Worm (Caenorhabditis elegans) whole organism, young adult: Measurements from ENCODE around the gene F46B3.8.
A peak's percentile ranks its signal among the peaks of the same experiment; 100 is the strongest.

Source experiments
- F23B12.7 ChIP-seq: sonication (generic microtip); optimal IDR thresholded peaks from 2 replicates; lab custom pipeline; 2017; ENCODE audit warnings: missing genetic modification characterization, mild to moderate bottlenecking, missing compliant biosample characterization, antibody characterized with exemption, moderate library complexity; ENCODE audit not compliant: insufficient read depth
- F37B4.10 ChIP-seq: fragments of 200-800 bp; sonication (Bioruptor generic); IDR thresholded peaks from 2 replicates; pipeline ENCODE4 v1.3.6; 2022; ENCODE audit warnings: missing genetic modification characterization, missing compliant biosample characterization
- K11D2.4 ChIP-seq: fragments of 200-800 bp; sonication (Bioruptor generic); IDR thresholded peaks from 2 replicates; pipeline ENCODE4 v1.3.6; 2022; ENCODE audit warnings: missing genetic modification reagents, missing genetic modification characterization, missing compliant biosample characterization
- Y67H2A.10 ChIP-seq: fragments of 200-800 bp; sonication (Bioruptor generic); conservative IDR thresholded peaks from 2 replicates; pipeline ENCODE4 v1.3.6; 2022; ENCODE audit warnings: missing genetic modification reagents, missing genetic modification characterization, missing compliant biosample characterization
- bed-1 ChIP-seq: fragments of 200-800 bp; sonication (Bioruptor generic); IDR thresholded peaks from 2 replicates; pipeline ENCODE4 v1.3.6; 2022; ENCODE audit warnings: missing genetic modification reagents, missing genetic modification characterization, missing compliant biosample characterization
- ccch-3 ChIP-seq: fragments of 200-800 bp; sonication (Bioruptor generic); optimal IDR thresholded peaks from 2 replicates; lab custom pipeline; 2018; ENCODE audit warnings: mild to moderate bottlenecking, missing genetic modification characterization, missing compliant biosample characterization
- cebp-1 ChIP-seq, 2 experiments: fragments of 200-800 bp in 1 of 2; sonication (Bioruptor generic) in 1 of 2; sonication (generic microtip) in 1 of 2; IDR thresholded peaks in 1 of 2; optimal IDR thresholded peaks in 1 of 2; 2 replicates each; pipeline versions ENCODE4 v1.3.6 to Lab custom; 2017 to 2022; ENCODE audit warnings: missing compliant biosample characterization in 2 of 2, missing genetic modification characterization in 2 of 2, mild to moderate bottlenecking in 1 of 2, missing genetic modification reagents in 1 of 2, moderate library complexity in 1 of 2
- cebp-2 ChIP-seq: fragments of 200-800 bp; sonication (Bioruptor generic); IDR thresholded peaks from 2 replicates; pipeline ENCODE4 v1.3.6; 2022; ENCODE audit warnings: missing genetic modification characterization, missing compliant biosample characterization
- ceh-91 ChIP-seq: fragments of 200-800 bp; sonication (Bioruptor generic); IDR thresholded peaks from 2 replicates; pipeline ENCODE4 v1.3.6; 2022; ENCODE audit warnings: missing genetic modification reagents, missing genetic modification characterization, missing compliant biosample characterization
- die-1 ChIP-seq: sonication (generic microtip); optimal IDR thresholded peaks from 2 replicates; lab custom pipeline; 2016; ENCODE audit warnings: missing genotype, mild to moderate bottlenecking, missing genetic modification characterization, missing compliant biosample characterization
- dpff-1 ChIP-seq: sonication (generic microtip); optimal IDR thresholded peaks from 2 replicates; lab custom pipeline; 2017; ENCODE audit warnings: mild to moderate bottlenecking, missing genetic modification characterization, missing compliant biosample characterization
- efl-1 ChIP-seq: fragments of 150-350 bp; optimal IDR thresholded peaks from 2 replicates; lab custom pipeline; 2014; ENCODE audit warnings: missing biosample characterization, missing genetic modification reagents, missing genetic modification characterization
- egl-18 ChIP-seq: fragments of 200-800 bp; sonication (Bioruptor generic); IDR thresholded peaks from 2 replicates; pipeline ENCODE4 v1.3.6; 2022; ENCODE audit warnings: missing genetic modification reagents, missing genetic modification characterization, missing compliant biosample characterization
- ekl-4 ChIP-seq: fragments of 200-800 bp; sonication (Bioruptor generic); IDR thresholded peaks from 2 replicates; pipeline ENCODE4 v1.3.6; 2022; ENCODE audit warnings: missing genetic modification reagents, missing genetic modification characterization, missing compliant biosample characterization
- ets-4 ChIP-seq: fragments of 200-800 bp; sonication (Bioruptor generic); optimal IDR thresholded peaks from 2 replicates; lab custom pipeline; 2018; ENCODE audit warnings: mild to moderate bottlenecking, missing genetic modification characterization, missing compliant biosample characterization
- hmg-20 ChIP-seq: fragments of 200-800 bp; sonication (Bioruptor generic); IDR thresholded peaks from 2 replicates; pipeline ENCODE4 v1.3.6; 2022; ENCODE audit warnings: missing genetic modification reagents, missing genetic modification characterization, missing compliant biosample characterization
- lin-26 ChIP-seq: fragments of 200-800 bp; sonication (Bioruptor generic); IDR thresholded peaks from 2 replicates; pipeline ENCODE4 v1.3.6; 2022; ENCODE audit warnings: missing genetic modification reagents, missing genetic modification characterization, missing compliant biosample characterization
- lsl-1 ChIP-seq: fragments of 200-800 bp; sonication (Bioruptor generic); optimal IDR thresholded peaks from 2 replicates; lab custom pipeline; 2018; ENCODE audit warnings: mild to moderate bottlenecking, missing genetic modification characterization, moderate library complexity, missing compliant biosample characterization
- madf-3 ChIP-seq: fragments of 200-800 bp; sonication (Bioruptor generic); IDR thresholded peaks from 2 replicates; pipeline ENCODE4 v1.3.6; 2022; ENCODE audit warnings: missing genetic modification reagents, missing genetic modification characterization, missing compliant biosample characterization
- madf-8 ChIP-seq: fragments of 200-800 bp; sonication (Bioruptor generic); conservative IDR thresholded peaks from 2 replicates; pipeline ENCODE4 v1.3.6; 2022; ENCODE audit warnings: missing genetic modification reagents, missing genetic modification characterization, missing compliant biosample characterization
- mel-28 ChIP-seq: sonication (generic microtip); optimal IDR thresholded peaks from 2 replicates; lab custom pipeline; 2016; ENCODE audit warnings: borderline replicate concordance, mild to moderate bottlenecking, missing genetic modification characterization, missing compliant biosample characterization
- mxl-1 ChIP-seq: sonication (generic microtip); optimal IDR thresholded peaks from 2 replicates; lab custom pipeline; 2016; ENCODE audit warnings: missing genetic modification characterization, missing compliant biosample characterization
- nfya-2 ChIP-seq: fragments of 200-800 bp; sonication (Bioruptor generic); IDR thresholded peaks from 2 replicates; pipeline ENCODE4 v1.3.6; 2022; ENCODE audit warnings: missing genetic modification reagents, missing genetic modification characterization, missing compliant biosample characterization
- nhr-27 ChIP-seq: fragments of 200-800 bp; sonication (Bioruptor generic); optimal IDR thresholded peaks from 2 replicates; lab custom pipeline; 2018; ENCODE audit warnings: mild to moderate bottlenecking, missing genetic modification characterization, moderate library complexity, missing compliant biosample characterization
- nhr-90 ChIP-seq: sonication (generic microtip); optimal IDR thresholded peaks from 2 replicates; lab custom pipeline; 2016; ENCODE audit warnings: missing genotype, mild to moderate bottlenecking, missing genetic modification characterization, missing compliant biosample characterization
- rpc-1 ChIP-seq, 2 experiments: fragments of 150-350 bp in 1 of 2; sonication (generic microtip) in 1 of 2; optimal IDR thresholded peaks; 2 replicates each; lab custom pipeline; 2014 to 2018; ENCODE audit warnings: missing biosample characterization in 1 of 2, missing genetic modification characterization in 1 of 2, missing genetic modification reagents in 1 of 2, missing genotype in 1 of 2
- tbp1 ChIP-seq: fragments of 200-800 bp; sonication (Bioruptor generic); optimal IDR thresholded peaks from 2 replicates; lab custom pipeline; 2018; ENCODE audit warnings: mild to moderate bottlenecking, missing genetic modification characterization, missing compliant biosample characterization
- unc-62 ChIP-seq: fragments of 150-350 bp; optimal IDR thresholded peaks from 2 replicates; lab custom pipeline; 2014; ENCODE audit warnings: missing biosample characterization, missing genetic modification reagents, missing genetic modification characterization
- xnd-1 ChIP-seq: sonication (generic microtip); optimal IDR thresholded peaks from 2 replicates; lab custom pipeline; 2016; ENCODE audit warnings: missing genotype, missing genetic modification reagents, missing genetic modification characterization, missing compliant biosample characterization
- ztf-22 ChIP-seq: fragments of 200-800 bp; sonication (Bioruptor generic); optimal IDR thresholded peaks from 2 replicates; lab custom pipeline; 2018; ENCODE audit warnings: mild to moderate bottlenecking, missing genetic modification characterization, moderate library complexity, missing compliant biosample characterization

The F46B3.8 gene

DNA sequence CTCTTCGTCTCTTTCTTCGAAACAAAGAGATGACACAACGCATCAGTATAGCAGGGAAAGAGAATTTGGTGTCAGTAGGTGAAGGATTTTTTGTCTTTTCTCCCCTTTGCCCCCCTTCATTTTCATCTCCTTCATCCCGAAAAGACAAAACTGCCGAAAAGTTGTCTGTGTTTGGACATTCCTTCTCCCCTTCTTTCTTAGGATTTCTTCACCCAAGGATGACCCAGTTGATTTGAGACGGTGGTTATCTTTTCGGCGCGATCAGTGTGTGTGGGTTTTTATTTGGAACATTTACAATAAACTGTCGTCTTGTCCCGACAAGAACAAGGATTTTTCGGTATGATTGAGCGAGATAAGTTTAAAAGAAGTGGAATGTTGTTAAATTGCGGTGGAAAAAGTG, 39.5 kb upstream of the F46B3.8 start:
- TF ChIP-seq nhr-27 (tag; lab: Kevin White, UChicago) (no peak), hmg-20 (no peak), cebp-2 (GFP tag; lab: Robert Waterston, UW) (no peak), ets-4 (no peak)

DNA sequence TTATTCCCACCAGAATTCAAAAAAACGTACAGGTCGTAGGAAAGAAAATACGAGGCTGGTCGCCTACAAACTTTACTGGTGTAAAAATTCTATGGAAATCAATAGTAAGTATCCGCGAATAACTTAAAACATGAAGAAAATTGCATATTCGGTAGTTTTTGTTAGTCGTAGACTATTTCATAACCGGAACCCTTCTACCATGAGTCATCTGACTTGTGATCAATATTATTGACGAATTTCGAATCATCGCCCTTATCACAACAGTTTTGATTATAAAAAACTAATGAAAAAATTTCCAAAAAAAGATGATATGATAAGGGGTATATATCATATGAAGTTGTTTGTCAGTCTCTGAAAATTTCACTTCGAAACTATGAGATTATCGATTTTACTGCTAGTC, 37.1 kb upstream of the F46B3.8 start, which contains the start of gene W01F3.2:
Gene W01F3.2, plus strand, starts transcription at position 301 of the 400 bp plus-strand sequence.
- TF ChIP-seq ccch-3 (GFP tag; lab: Kevin White, UChicago), result no peak
- no peak for TF ChIP-seq cebp-1 (GFP tag; IDR thresholded peaks at IDR 0.05; lab: Robert Waterston, UW)
- TF ChIP-seq cebp-1 (tag; optimal IDR thresholded peaks at IDR 0.05; lab: Kevin White, UChicago), result peak; percentile 47

- TF ChIP-seq lin-26 (GFP tag; lab: Robert Waterston, UW) (no peak), mxl-1 (no peak), dpff-1 (tag; lab: Kevin White, UChicago) (no peak), nhr-90 (tag; lab: Kevin White, UChicago) (no peak), xnd-1 (tag; lab: Kevin White, UChicago) (no peak), lsl-1 (GFP tag; lab: Kevin White, UChicago) (no peak), die-1 (tag; lab: Kevin White, UChicago) (no peak)
- TF ChIP-seq, all 124 proteins: peak for 0
Measured at ce11 chrV:20656626-20657025, 33.7 kb upstream of the F46B3.8 start.

DNA sequence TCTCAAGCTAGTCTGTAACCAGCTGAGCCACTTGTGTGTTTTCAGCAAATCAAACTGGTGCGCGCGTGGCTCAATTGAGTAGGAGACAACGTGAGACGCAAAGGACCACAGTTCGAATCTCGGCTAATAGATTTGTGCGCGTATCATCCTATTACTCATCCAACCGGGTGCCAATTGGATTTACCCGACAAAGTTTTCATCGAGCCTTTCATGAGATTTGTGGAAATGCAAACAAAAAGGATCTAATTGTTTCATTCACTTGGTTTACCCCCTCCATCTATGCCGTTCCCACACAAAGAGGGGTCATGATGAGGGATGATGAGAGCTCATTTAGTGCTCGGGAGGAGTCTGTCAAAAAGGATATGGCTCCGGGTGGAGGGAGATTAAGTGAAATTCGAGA, 32.2 kb upstream of the F46B3.8 start:
- TF ChIP-seq rpc-1 (optimal IDR thresholded peaks at IDR 0.05; lab: Kevin White, UChicago), result no peak
- TF ChIP-seq rpc-1 (tag; optimal IDR thresholded peaks at IDR 0.05; lab: Kevin White, UChicago), result peak; percentile 27
- 0 out of 2 replicates have a peak, but pooled peaks have one; percentile 50 for TF ChIP-seq bed-1 (GFP tag; lab: Robert Waterston, UW)
- TF ChIP-seq egl-18 (GFP tag; lab: Robert Waterston, UW), result no peak

- TF ChIP-seq madf-8 (GFP tag; lab: Robert Waterston, UW) (no peak), Y67H2A.10 (GFP tag; lab: Robert Waterston, UW) (no peak), efl-1 (GFP tag; lab: Kevin White, UChicago) (no peak), F37B4.10 (GFP tag; lab: Robert Waterston, UW) (no peak), xnd-1 (tag; lab: Kevin White, UChicago) (no peak), ekl-4 (GFP tag; lab: Robert Waterston, UW) (no peak), ztf-22 (GFP tag; lab: Kevin White, UChicago) (no peak), K11D2.4 (GFP tag; lab: Robert Waterston, UW) (no peak), madf-3 (GFP tag; lab: Robert Waterston, UW) (no peak), F23B12.7 (tag; lab: Kevin White, UChicago) (no peak), nhr-27 (tag; lab: Kevin White, UChicago) (no peak)
Measured at ce11 chrV:20654350-20654749, 31.4 kb upstream of the F46B3.8 start, which contains the start of gene mnr-1. mnr-1 (plus strand) TSS chrV:20654650.

DNA sequence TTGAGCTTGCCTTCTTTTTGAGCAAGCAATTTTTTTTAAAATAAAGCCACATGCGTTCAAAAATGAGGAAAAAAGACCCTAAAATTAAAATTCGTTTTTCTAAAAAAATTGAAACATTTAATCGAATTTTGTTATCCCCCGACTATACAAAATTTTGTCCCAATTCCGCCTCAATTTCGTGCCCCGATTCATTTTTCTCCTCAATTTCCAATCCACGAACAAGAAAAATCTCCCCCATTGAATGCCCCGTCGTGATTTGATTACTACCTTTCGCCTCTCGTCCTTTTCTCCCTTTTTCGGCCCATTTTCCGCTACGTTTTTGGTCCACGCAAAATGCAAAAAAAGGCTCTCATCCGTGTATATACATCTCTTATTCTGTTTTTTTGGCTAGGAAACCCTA, 29.0 kb upstream of the F46B3.8 start:
- TF ChIP-seq tbp1 (GFP tag; lab: Kevin White, UChicago), result no peak
- no peak for TF ChIP-seq unc-62 (GFP tag; lab: Kevin White, UChicago)
- no peak for TF ChIP-seq lin-26 (GFP tag; lab: Robert Waterston, UW)
- TF ChIP-seq ceh-91, result no peak
- TF ChIP-seq nfya-2, result no peak
- no peak for TF ChIP-seq mel-28 (tag; lab: Kevin White, UChicago)
